Worm (Caenorhabditis elegans) whole organism, L4/young adult: Measurements from ENCODE around the gene C05C8.7.

Experiments
- W03F9.2 ChIP-seq: fragments of 150-350 bp; optimal IDR thresholded peaks from 2 replicates; lab custom pipeline; 2014; ENCODE audit warnings: missing biosample characterization, missing genetic modification characterization
- dao-5 ChIP-seq: sonication (generic microtip); optimal IDR thresholded peaks from 2 replicates; lab custom pipeline; 2016; ENCODE audit warnings: missing genotype, missing genetic modification characterization, moderate library complexity, missing compliant biosample characterization
- him-1 ChIP-seq: sonication (generic microtip); optimal IDR thresholded peaks from 2 replicates; lab custom pipeline; 2016; ENCODE audit warnings: missing genotype, missing genetic modification reagents, missing genetic modification characterization, missing compliant biosample characterization

DNA sequence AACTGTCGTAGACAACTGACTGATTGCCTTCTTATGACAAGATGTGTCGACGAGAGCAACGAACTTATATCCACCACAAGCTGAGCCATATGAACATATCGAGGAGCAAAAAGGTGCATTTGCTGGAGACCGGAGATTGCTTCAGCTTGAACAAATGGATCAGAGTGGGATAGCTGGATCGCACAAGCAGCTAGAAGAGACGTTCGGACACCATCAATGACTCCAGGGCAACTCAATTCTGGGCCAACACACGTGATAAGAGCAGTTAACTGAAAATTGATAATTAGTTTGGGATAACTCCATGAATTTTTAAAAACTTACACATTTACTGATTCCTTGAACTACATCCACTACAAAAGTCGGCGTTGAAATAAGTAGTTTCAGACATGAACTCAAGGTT, 37.8 kb downstream of the C05C8.7 start:
- TF ChIP-seq him-1 (no peak), dao-5 (tag; lab: Kevin White, UChicago) (no peak), W03F9.2 (no peak)
